Fruit fly (Drosophila melanogaster): Measurements from ENCODE around the gene CG7341.

dm6 chr3L:18138280-18138679 lies 25.5 kb downstream of the CG7341 start:
- TF ChIP-seq Dfd (GFP tag; optimal IDR thresholded peaks at IDR 0.05) (no peak), h (GFP tag; optimal IDR thresholded peaks at IDR 0.05) (no peak)
